Fruit fly (Drosophila melanogaster) whole organism: ENCODE data around the gene CG42564.

Experiments used
- CG8478 ChIP-seq: fragments of >200 bp; optimal IDR thresholded peaks from 2 replicates; lab custom pipeline; 2018; ENCODE audit warnings: inconsistent platforms
- Dll ChIP-seq: fragments of >200 bp; optimal IDR thresholded peaks from 2 replicates; lab custom pipeline; 2017
- EcR ChIP-seq, 2 experiments: fragments of >200 bp; optimal IDR thresholded peaks; 2 replicates each; lab custom pipeline; 2017; ENCODE audit warnings: missing biosample characterization in 2 of 2, missing genetic modification characterization in 2 of 2, missing genetic modification reagents in 2 of 2
- pan ChIP-seq: fragments of >200 bp; optimal IDR thresholded peaks from 2 replicates; lab custom pipeline; 2017
- psq ChIP-seq: fragments of >200 bp; optimal IDR thresholded peaks from 2 replicates; lab custom pipeline; 2017
- usp ChIP-seq: fragments of >200 bp; optimal IDR thresholded peaks from 2 replicates; lab custom pipeline; 2017; ENCODE audit warnings: missing biosample characterization, missing genetic modification characterization, mixed read lengths

DNA sequence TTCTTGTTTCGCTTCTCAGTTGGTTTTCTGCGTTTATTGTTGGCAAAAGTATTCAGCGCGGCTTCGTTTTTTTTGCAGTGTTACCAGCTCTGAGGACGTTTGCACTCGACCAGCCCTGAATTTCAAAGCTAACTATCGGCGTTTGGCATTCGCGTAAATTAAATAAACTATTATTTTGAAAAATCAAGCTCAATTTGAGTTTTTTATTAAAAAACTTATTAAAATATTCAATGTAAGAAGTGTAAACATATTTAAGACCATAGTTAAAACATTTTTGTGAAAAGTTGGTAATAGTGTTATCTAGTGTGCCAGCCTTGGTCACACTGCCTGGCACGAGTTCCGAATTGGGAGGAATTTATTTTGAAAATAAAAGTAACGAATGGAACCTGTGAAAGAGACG is 28.5 kb upstream of the CG42564 start, which contains the start of the genes SmD2 and CG18048:
- TF ChIP-seq psq (lab: Kevin White, UChicago), result no peak
- no peak for TF ChIP-seq CG8478 (lab: Kevin White, UChicago)
- no peak for TF ChIP-seq pan
- no peak for TF ChIP-seq Dll (lab: Kevin White, UChicago)
- no peak for TF ChIP-seq EcR (GFP tag; optimal IDR thresholded peaks at IDR 0.05; lab: Kevin White, UChicago)
- no peak for TF ChIP-seq usp (GFP tag; lab: Kevin White, UChicago)
